Worm (Caenorhabditis elegans) whole organism, L2 larva: ENCODE data around the gene ctsa-3.2.

ENCODE experiments used
- R02D3.7 ChIP-seq: fragments of 150-350 bp; optimal IDR thresholded peaks from 2 replicates; lab custom pipeline; 2014; ENCODE audit warnings: missing biosample characterization, missing genetic modification characterization
- nhr-12 ChIP-seq: fragments of 150-350 bp; optimal IDR thresholded peaks from 2 replicates; lab custom pipeline; 2014; ENCODE audit warnings: missing biosample characterization, missing genetic modification characterization
- nhr-129 ChIP-seq: fragments of 150-350 bp; optimal IDR thresholded peaks from 2 replicates; lab custom pipeline; 2014; ENCODE audit warnings: missing biosample characterization, missing genetic modification characterization
- unc-62 ChIP-seq: fragments of 150-350 bp; optimal IDR thresholded peaks from 2 replicates; lab custom pipeline; 2014; ENCODE audit warnings: missing biosample characterization, missing genetic modification reagents, missing genetic modification characterization
- zag-1 ChIP-seq: fragments of 150-350 bp; optimal IDR thresholded peaks from 2 replicates; lab custom pipeline; 2014; ENCODE audit warnings: missing biosample characterization, missing genetic modification characterization

DNA sequence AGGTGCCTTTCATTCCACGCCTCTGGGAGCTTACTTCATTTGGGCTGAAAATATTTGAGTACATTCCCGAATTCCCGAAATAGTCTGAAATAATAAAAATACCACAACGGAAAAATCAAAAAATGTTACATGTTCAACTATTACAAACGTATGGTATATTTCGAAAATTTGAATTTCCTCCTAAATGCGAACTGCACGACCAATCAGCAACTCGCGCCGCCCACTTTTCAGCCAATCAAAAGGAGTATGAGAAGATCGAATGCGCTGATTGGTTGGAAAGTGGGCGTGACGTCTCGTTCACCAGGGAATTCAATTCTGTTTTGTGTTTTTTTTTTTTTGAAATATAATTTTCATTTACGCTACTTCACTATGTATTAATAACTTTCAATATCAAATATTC lies 6.3 kb upstream of the ctsa-3.2 start, which contains the start of gene old-1:
- TF ChIP-seq zag-1 (no peak), nhr-129 (tag; lab: Kevin White, UChicago) (no peak), unc-62 (GFP tag; lab: Kevin White, UChicago) (no peak), nhr-12 (tag; lab: Kevin White, UChicago) (no peak), R02D3.7 (tag; lab: Kevin White, UChicago) (no peak)
